Worm (Caenorhabditis elegans): ENCODE data around the gene nhr-242.

DNA sequence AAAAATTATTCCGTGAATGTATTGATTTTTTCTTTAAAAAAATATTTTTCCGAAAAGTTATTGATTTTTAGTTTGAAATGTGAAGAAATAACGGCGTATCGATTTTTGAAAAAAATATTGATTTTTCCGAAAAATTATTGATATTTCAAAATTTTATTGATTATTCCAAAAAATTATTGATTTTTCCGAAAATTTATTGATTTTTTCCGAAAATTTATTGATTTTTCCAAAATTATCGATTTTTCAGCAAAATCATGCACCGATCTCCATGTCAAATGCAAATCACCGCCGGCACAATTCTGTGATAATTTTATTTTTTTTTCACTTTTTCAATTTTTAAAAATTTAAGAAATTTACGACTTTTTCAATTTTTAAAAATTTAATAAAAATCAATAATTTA is 31.8 kb downstream of the nhr-242 start:
- TF ChIP-seq ztf-25 (GFP tag; IDR thresholded peaks at IDR 0.05) (no peak), ama-1 (optimal IDR thresholded peaks at IDR 0.05) (no peak), ama-1 (GFP tag; optimal IDR thresholded peaks at IDR 0.05) (no peak), hsf-1 (GFP tag; IDR thresholded peaks at IDR 0.05) (no peak), unc-130 (GFP tag; optimal IDR thresholded peaks at IDR 0.05) (no peak), lsy-27 (tag; optimal IDR thresholded peaks at IDR 0.05; ENCODE audit: borderline replicate concordance, insufficient read depth) (no peak), snpc-4 (GFP tag; optimal IDR thresholded peaks at IDR 0.05) (no peak), snpc-4 (tag; optimal IDR thresholded peaks at IDR 0.05) (no peak)
